Worm (Caenorhabditis elegans): ENCODE measurements around the gene C25F6.6.

ce11 chrX:5447381-5447780 lies 3.2 kb downstream of the C25F6.6 start:
- TF ChIP-seq skn-1 (tag; optimal IDR thresholded peaks at IDR 0.05), result no peak
- TF ChIP-seq Y105C5A.15 (GFP tag; IDR thresholded peaks at IDR 0.05), result no peak
- TF ChIP-seq aly-2 (tag; optimal IDR thresholded peaks at IDR 0.05), result no peak
- TF ChIP-seq dmd-6 (GFP tag; IDR thresholded peaks at IDR 0.05), result no peak
- no peak for TF ChIP-seq lin-39 (tag; optimal IDR thresholded peaks at IDR 0.05)
- TF ChIP-seq R02D3.7 (tag; optimal IDR thresholded peaks at IDR 0.05), result no peak

Data from whole organism, L4 larva.